Fruit fly (Drosophila melanogaster) whole organism, embryonic: ENCODE measurements around the gene Lim3.

Experiments used
- ATbp ChIP-seq: fragments of 200-800 bp; sonication (Bioruptor generic); optimal IDR thresholded peaks from 2 replicates; lab custom pipeline; 2017; ENCODE audit warnings: missing biosample characterization, mild to moderate bottlenecking, missing genetic modification characterization, missing genetic modification reagents
- Adf1 ChIP-seq: fragments of 200-800 bp; sonication (Bioruptor generic); IDR thresholded peaks from 2 replicates; pipeline ENCODE4 v1.3.6; 2022; ENCODE audit warnings: missing biosample characterization, missing genetic modification characterization
- Bgb ChIP-seq: fragments of 200-800 bp; sonication (Bioruptor generic); IDR thresholded peaks from 2 replicates; pipeline ENCODE4 v1.3.6; 2022; ENCODE audit warnings: missing biosample characterization, missing genetic modification characterization; ENCODE audit not compliant: partially characterized antibody
- CG11696 ChIP-seq: fragments of 200-800 bp; sonication (Bioruptor generic); IDR thresholded peaks from 2 replicates; pipeline ENCODE4 v1.3.6; 2022; ENCODE audit warnings: missing biosample characterization, missing genetic modification characterization
- CG14050 ChIP-seq: fragments of 200-800 bp; sonication (Bioruptor generic); IDR thresholded peaks from 3 replicates; pipeline ENCODE4 v1.3.6; 2022; ENCODE audit warnings: missing biosample characterization, missing genetic modification characterization
- CG1832 ChIP-seq: fragments of 200-800 bp; sonication (Bioruptor generic); optimal IDR thresholded peaks from 2 replicates; lab custom pipeline; 2017; ENCODE audit warnings: missing biosample characterization, mild to moderate bottlenecking, missing genetic modification characterization, inconsistent platforms
- CG2120 ChIP-seq: fragments of 200-800 bp; sonication (Bioruptor generic); optimal IDR thresholded peaks from 3 replicates; lab custom pipeline; 2016; ENCODE audit warnings: missing biosample characterization, missing genetic modification characterization
- CG33557 ChIP-seq: fragments of 200-800 bp; sonication (Bioruptor generic); optimal IDR thresholded peaks from 2 replicates; lab custom pipeline; 2019; ENCODE audit warnings: missing biosample characterization, mild to moderate bottlenecking, missing genetic modification characterization, moderate library complexity
- CG3847 ChIP-seq: fragments of 200-800 bp; sonication (Bioruptor generic); IDR thresholded peaks from 2 replicates; pipeline ENCODE4 v1.3.6; 2022; ENCODE audit warnings: missing biosample characterization, missing genetic modification characterization
- CG4282 ChIP-seq: fragments of 200-800 bp; sonication (Bioruptor generic); optimal IDR thresholded peaks from 2 replicates; lab custom pipeline; 2016; ENCODE audit warnings: missing biosample characterization, missing genetic modification characterization
- CG4360 ChIP-seq: fragments of 200-800 bp; sonication (Bioruptor generic); IDR thresholded peaks from 2 replicates; pipeline ENCODE4 v1.3.6; 2022; ENCODE audit warnings: missing biosample characterization, missing genetic modification characterization
- CG5953 ChIP-seq: fragments of 200-800 bp; sonication (Bioruptor generic); IDR thresholded peaks from 2 replicates; pipeline ENCODE4 v1.3.6; 2022; ENCODE audit warnings: missing biosample characterization, missing genetic modification characterization
- CG6813 ChIP-seq: fragments of 200-800 bp; sonication (Bioruptor generic); optimal IDR thresholded peaks from 2 replicates; lab custom pipeline; 2017; ENCODE audit warnings: missing biosample characterization, missing genetic modification characterization, mild to moderate bottlenecking, moderate library complexity, missing genetic modification reagents
- CG7556 ChIP-seq: fragments of 200-800 bp; sonication (Bioruptor generic); optimal IDR thresholded peaks from 2 replicates; lab custom pipeline; 2017; ENCODE audit warnings: missing biosample characterization, mild to moderate bottlenecking, missing genetic modification characterization
- CG7786 ChIP-seq: fragments of 200-800 bp; sonication (Bioruptor generic); optimal IDR thresholded peaks from 2 replicates; lab custom pipeline; 2016; ENCODE audit warnings: missing biosample characterization, missing genetic modification characterization
- CoRest ChIP-seq: fragments of 200-800 bp; sonication (Bioruptor generic); optimal IDR thresholded peaks from 3 replicates; lab custom pipeline; 2018; ENCODE audit warnings: missing biosample characterization, mild to moderate bottlenecking, missing genetic modification characterization, moderate library complexity
- D ChIP-seq, 2 experiments: fragments of 200-800 bp in 1 of 2; fragments of >200 bp in 1 of 2; sonication (Bioruptor generic) in 1 of 2; optimal IDR thresholded peaks; 2 replicates in 1 of 2; 3 replicates in 1 of 2; lab custom pipeline; 2017; ENCODE audit warnings: mild to moderate bottlenecking in 1 of 2, missing biosample characterization in 1 of 2, missing genetic modification characterization in 1 of 2, missing genetic modification reagents in 1 of 2
- Deaf1 ChIP-seq: fragments of 200-800 bp; optimal IDR thresholded peaks from 3 replicates; lab custom pipeline; 2019; ENCODE audit warnings: missing biosample characterization, mild to moderate bottlenecking, missing genetic modification characterization, moderate library complexity
- E2f2 ChIP-seq: fragments of 200-800 bp; sonication (Bioruptor generic); IDR thresholded peaks from 2 replicates; pipeline ENCODE4 v1.3.6; 2022; ENCODE audit warnings: missing biosample characterization, missing genetic modification characterization
- Elba2 ChIP-seq: fragments of 200-800 bp; sonication (Bioruptor generic); optimal IDR thresholded peaks from 3 replicates; lab custom pipeline; 2016; ENCODE audit warnings: missing biosample characterization, missing genetic modification characterization
- Gsc ChIP-seq: fragments of 200-800 bp; sonication (Bioruptor generic); IDR thresholded peaks from 2 replicates; pipeline ENCODE4 v1.3.6; 2022; ENCODE audit warnings: missing biosample characterization, missing genetic modification characterization
- Hey ChIP-seq: fragments of 200-800 bp; sonication (Bioruptor generic); optimal IDR thresholded peaks from 3 replicates; lab custom pipeline; 2018; ENCODE audit warnings: missing biosample characterization, mild to moderate bottlenecking, missing genetic modification characterization
- Lpt ChIP-seq: fragments of >200 bp; optimal IDR thresholded peaks from 2 replicates; lab custom pipeline; 2018; ENCODE audit warnings: missing biosample characterization, missing genetic modification characterization
- Med ChIP-seq: fragments of 200-800 bp; sonication (Bioruptor generic); peaks from one replicate; lab custom pipeline; 2016; ENCODE audit warnings: missing biosample characterization, missing genetic modification characterization, mild to moderate bottlenecking, inconsistent platforms, moderate library complexity
- cas ChIP-seq: fragments of 200-800 bp; sonication (Bioruptor generic); IDR thresholded peaks from 2 replicates; pipeline ENCODE4 v1.3.6; 2022; ENCODE audit warnings: missing biosample characterization, missing genetic modification characterization
- crol ChIP-seq: fragments of 200-800 bp; sonication (Bioruptor generic); IDR thresholded peaks from 2 replicates; pipeline ENCODE4 v1.3.6; 2022; ENCODE audit warnings: missing biosample characterization, missing genetic modification characterization
- dimm ChIP-seq: fragments of 200-800 bp; sonication (Bioruptor generic); IDR thresholded peaks from 2 replicates; pipeline ENCODE4 v1.3.6; 2022; ENCODE audit warnings: missing biosample characterization, missing genetic modification characterization
- eyg ChIP-seq: fragments of 200-800 bp; sonication (Bioruptor generic); optimal IDR thresholded peaks from 3 replicates; lab custom pipeline; 2016; ENCODE audit warnings: missing biosample characterization, missing genetic modification characterization
- gcm ChIP-seq: fragments of 200-800 bp; sonication (Bioruptor generic); optimal IDR thresholded peaks from 2 replicates; lab custom pipeline; 2019; ENCODE audit warnings: missing biosample characterization, mild to moderate bottlenecking, missing genetic modification characterization, moderate library complexity
- gsb-n ChIP-seq: fragments of 200-800 bp; sonication (Bioruptor generic); optimal IDR thresholded peaks from 3 replicates; lab custom pipeline; 2018; ENCODE audit warnings: missing biosample characterization, mild to moderate bottlenecking, missing genetic modification characterization
- hbn ChIP-seq: fragments of 200-800 bp; sonication (Bioruptor generic); IDR thresholded peaks from 2 replicates; pipeline ENCODE4 v1.3.6; 2022; ENCODE audit warnings: missing biosample characterization, missing genetic modification characterization; ENCODE audit not compliant: partially characterized antibody
- hkb ChIP-seq, 2 experiments: fragments of 200-800 bp in 1 of 2; fragments of >200 bp in 1 of 2; sonication (Bioruptor generic) in 1 of 2; IDR thresholded peaks in 1 of 2; optimal IDR thresholded peaks in 1 of 2; 2 replicates each; pipeline versions ENCODE4 v1.3.6 to Lab custom; 2017 to 2022; ENCODE audit warnings: missing biosample characterization in 1 of 2, missing genetic modification characterization in 1 of 2
- jumu ChIP-seq: fragments of 200-800 bp; sonication (Bioruptor generic); optimal IDR thresholded peaks from 3 replicates; lab custom pipeline; 2016; ENCODE audit warnings: missing biosample characterization, missing genetic modification characterization
- klu ChIP-seq: fragments of 200-800 bp; sonication (Bioruptor generic); IDR thresholded peaks from 2 replicates; pipeline ENCODE4 v1.3.6; 2022; ENCODE audit warnings: missing biosample characterization, missing genetic modification characterization
- lab ChIP-seq: fragments of 200-800 bp; sonication (Bioruptor generic); optimal IDR thresholded peaks from 3 replicates; lab custom pipeline; 2017; ENCODE audit warnings: missing biosample characterization, missing genetic modification characterization, mild to moderate bottlenecking, moderate library complexity, missing genetic modification reagents
- luna ChIP-seq: fragments of 200-800 bp; sonication (Bioruptor generic); optimal IDR thresholded peaks from 2 replicates; lab custom pipeline; 2016; ENCODE audit warnings: missing biosample characterization, missing genetic modification characterization
- phol ChIP-seq: fragments of 200-800 bp; sonication (Bioruptor generic); optimal IDR thresholded peaks from 3 replicates; lab custom pipeline; 2018; ENCODE audit warnings: missing biosample characterization, mild to moderate bottlenecking, missing genetic modification characterization, moderate library complexity
- row ChIP-seq: fragments of 200-800 bp; sonication (Bioruptor generic); IDR thresholded peaks from 3 replicates; pipeline ENCODE4 v1.3.6; 2022; ENCODE audit warnings: missing biosample characterization, missing genetic modification characterization
- sd ChIP-seq: fragments of 200-800 bp; sonication (Bioruptor generic); optimal IDR thresholded peaks from 3 replicates; lab custom pipeline; 2018; ENCODE audit warnings: missing biosample characterization, mild to moderate bottlenecking, missing genetic modification characterization, moderate library complexity
- sisA ChIP-seq: fragments of 200-800 bp; sonication (Bioruptor generic); IDR thresholded peaks from 2 replicates; pipeline ENCODE4 v1.3.6; 2022; ENCODE audit warnings: missing biosample characterization, missing genetic modification characterization
- slbo ChIP-seq: fragments of 200-800 bp; sonication (Bioruptor generic); IDR thresholded peaks from 2 replicates; pipeline ENCODE4 v1.3.6; 2022; ENCODE audit warnings: missing biosample characterization, missing genetic modification characterization
- sr ChIP-seq: fragments of 200-800 bp; sonication (Bioruptor generic); IDR thresholded peaks from 3 replicates; pipeline ENCODE4 v1.3.6; 2022; ENCODE audit warnings: missing biosample characterization, missing genetic modification characterization
- tap ChIP-seq: fragments of 200-800 bp; optimal IDR thresholded peaks from 3 replicates; lab custom pipeline; 2019; ENCODE audit warnings: missing biosample characterization, mild to moderate bottlenecking, missing genetic modification characterization, moderate library complexity
- tll ChIP-seq, 2 experiments: fragments of 200-800 bp in 1 of 2; fragments of >200 bp in 1 of 2; sonication (Bioruptor generic) in 1 of 2; optimal IDR thresholded peaks; 2 replicates each; lab custom pipeline; 2017 to 2019; ENCODE audit warnings: missing biosample characterization in 2 of 2, missing genetic modification characterization in 2 of 2, mild to moderate bottlenecking in 1 of 2, moderate library complexity in 1 of 2
- twi ChIP-seq: fragments of 200-800 bp; optimal IDR thresholded peaks from 2 replicates; lab custom pipeline; 2019; ENCODE audit warnings: missing biosample characterization, mild to moderate bottlenecking, missing genetic modification characterization, moderate library complexity
- unc-4 ChIP-seq: fragments of 200-800 bp; sonication (Bioruptor generic); IDR thresholded peaks from 2 replicates; pipeline ENCODE4 v1.3.6; 2022; ENCODE audit warnings: missing biosample characterization, missing genetic modification characterization; ENCODE audit not compliant: partially characterized antibody
- usp ChIP-seq: fragments of >200 bp; optimal IDR thresholded peaks from 2 replicates; lab custom pipeline; 2017; ENCODE audit warnings: missing biosample characterization, missing genetic modification characterization
- vvl ChIP-seq: fragments of 200-800 bp; sonication (Bioruptor generic); IDR thresholded peaks from 2 replicates; pipeline ENCODE4 v1.3.6; 2022; ENCODE audit warnings: missing biosample characterization, missing genetic modification characterization

The Lim3 gene

DNA sequence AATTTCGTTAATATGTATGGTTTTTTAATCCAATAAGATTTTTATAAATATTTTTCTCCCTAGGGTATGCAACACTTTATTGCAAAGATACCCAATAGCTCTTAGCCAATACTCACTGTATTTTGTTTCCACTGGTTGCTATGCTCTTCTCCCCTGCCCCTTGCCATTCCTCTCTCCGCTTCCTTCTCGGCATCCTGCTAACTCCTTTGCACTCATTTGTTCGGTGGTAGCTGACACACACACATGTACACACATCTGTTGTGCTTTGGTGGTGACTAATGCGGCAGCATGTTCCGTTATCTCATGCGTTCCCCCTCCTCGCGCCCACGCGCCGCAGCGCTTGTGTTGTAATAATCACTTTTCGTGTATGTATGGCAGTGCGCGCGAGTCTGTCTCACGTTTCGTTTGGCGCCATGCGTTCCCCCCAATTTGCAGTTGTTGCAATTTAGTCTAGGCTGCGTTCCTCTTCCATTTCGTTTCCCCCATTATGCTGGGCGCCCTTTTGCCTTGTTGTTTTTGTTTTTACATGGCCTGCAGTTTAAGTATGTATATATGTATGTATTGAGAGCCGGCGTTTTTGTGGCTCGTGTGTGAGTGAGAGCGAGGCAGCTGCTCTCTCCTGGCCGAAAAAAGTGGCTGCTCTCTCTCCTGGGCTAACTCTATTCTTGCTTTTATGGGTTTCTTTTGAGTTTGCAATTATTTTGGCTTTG is 26.7 kb upstream of the Lim3 start, which contains the start of gene Polr1D (continued):
- peak; percentile 86 for TF ChIP-seq twi
- TF ChIP-seq hbn = no peak
- TF ChIP-seq cas (GFP tag; lab: Robert Waterston, UW) = no peak
- TF ChIP-seq CG3847 (GFP tag; lab: Robert Waterston, UW) = peak; percentile 15; the same call in 1 of the 2 replicates
- TF ChIP-seq ATbp (GFP tag; lab: Kevin White, UChicago) = no peak
- TF ChIP-seq gcm = peak; percentile 30
- TF ChIP-seq Hey = peak; percentile 42
- peak; percentile 80 for TF ChIP-seq Med (GFP tag; lab: Kevin White, UChicago)
- no peak for TF ChIP-seq Elba2 (GFP tag; lab: Kevin White, UChicago)
- TF ChIP-seq hkb (optimal IDR thresholded peaks at IDR 0.05; lab: Kevin White, UChicago) = no peak
- 0 out of 2 replicates have a peak, but pooled peaks have one; percentile 53 for TF ChIP-seq hkb (GFP tag; IDR thresholded peaks at IDR 0.05; lab: Robert Waterston, UW)
- peak; percentile 41 for TF ChIP-seq CG1832 (GFP tag; lab: Kevin White, UChicago)
- peak; percentile 89 for TF ChIP-seq CG4360
- 0 out of 3 replicates have a peak, but pooled peaks have one; percentile 12 for TF ChIP-seq CG14050 (GFP tag; lab: Robert Waterston, UW)
- TF ChIP-seq CG11696 (GFP tag; lab: Robert Waterston, UW) = 0 out of 2 replicates have a peak, but pooled peaks have one; percentile 17
- peak; percentile 11; the same call in 1 of the 2 replicates for TF ChIP-seq E2f2 (GFP tag; lab: Robert Waterston, UW)
- peak; percentile 57; the same call in 1 of the 2 replicates for TF ChIP-seq vvl
- peak; percentile 2 for TF ChIP-seq CG2120
- TF ChIP-seq slbo (GFP tag; lab: Robert Waterston, UW) = peak; percentile 25
- TF ChIP-seq unc-4 = 0 out of 2 replicates have a peak, but pooled peaks have one; percentile 26
- no peak for TF ChIP-seq jumu (GFP tag; lab: Kevin White, UChicago)
- peak; percentile 67 for TF ChIP-seq row (GFP tag; lab: Robert Waterston, UW)
- TF ChIP-seq crol (GFP tag; lab: Robert Waterston, UW) = peak; percentile 97
- peak; percentile 1 for TF ChIP-seq phol (tag; lab: Kevin White, UChicago)
- TF ChIP-seq usp (GFP tag; lab: Kevin White, UChicago) = no peak
- peak; percentile 91 for TF ChIP-seq D (optimal IDR thresholded peaks at IDR 0.05; lab: Kevin White, UChicago)
- no peak for TF ChIP-seq D (GFP tag; optimal IDR thresholded peaks at IDR 0.05; lab: Kevin White, UChicago)
- no peak for TF ChIP-seq Gsc (GFP tag; lab: Robert Waterston, UW)
- TF ChIP-seq gsb-n (tag; lab: Kevin White, UChicago) = peak; percentile 43
- no peak for TF ChIP-seq CG7786 (GFP tag; lab: Kevin White, UChicago)
- peak; percentile 2 for TF ChIP-seq CG33557
- TF ChIP-seq sr (GFP tag; lab: Robert Waterston, UW) = peak; percentile 95
- peak; percentile 48 for TF ChIP-seq Deaf1 (tag; lab: Kevin White, UChicago)
- no peak for TF ChIP-seq luna
- TF ChIP-seq CG5953 = no peak
- TF ChIP-seq CG7556 (GFP tag; lab: Kevin White, UChicago) = peak; percentile 28
- TF ChIP-seq sd (tag; lab: Kevin White, UChicago) = peak; percentile 52
- peak; percentile 28 for TF ChIP-seq lab (GFP tag; lab: Kevin White, UChicago)
- peak; percentile 59 for TF ChIP-seq tap (tag; lab: Kevin White, UChicago)
- TF ChIP-seq sisA = 0 out of 2 replicates have a peak, but pooled peaks have one; percentile 16
- peak; percentile 54 for TF ChIP-seq Adf1 (GFP tag; lab: Robert Waterston, UW)
- TF ChIP-seq dimm = no peak
- TF ChIP-seq CG4282 (GFP tag; lab: Kevin White, UChicago) = no peak
- TF ChIP-seq Lpt (GFP tag; lab: Kevin White, UChicago) = peak; percentile 71
- peak in 1 of 2 experiments; percentile 30 for TF ChIP-seq tll (GFP tag; optimal IDR thresholded peaks at IDR 0.05; lab: Kevin White, UChicago)
- TF ChIP-seq Bgb (GFP tag; lab: Robert Waterston, UW) = no peak
- peak; percentile 12; the same call in 1 of the 2 replicates for TF ChIP-seq klu (GFP tag; lab: Robert Waterston, UW)
- TF ChIP-seq CG6813 (GFP tag; lab: Kevin White, UChicago) = no peak
- TF ChIP-seq eyg (GFP tag; lab: Kevin White, UChicago) = no peak
- peak; percentile 48 for TF ChIP-seq CoRest (tag; lab: Kevin White, UChicago)
